Fruit fly (Drosophila melanogaster): ENCODE results near the gene Setd3.

Setd3 gene

DNA sequence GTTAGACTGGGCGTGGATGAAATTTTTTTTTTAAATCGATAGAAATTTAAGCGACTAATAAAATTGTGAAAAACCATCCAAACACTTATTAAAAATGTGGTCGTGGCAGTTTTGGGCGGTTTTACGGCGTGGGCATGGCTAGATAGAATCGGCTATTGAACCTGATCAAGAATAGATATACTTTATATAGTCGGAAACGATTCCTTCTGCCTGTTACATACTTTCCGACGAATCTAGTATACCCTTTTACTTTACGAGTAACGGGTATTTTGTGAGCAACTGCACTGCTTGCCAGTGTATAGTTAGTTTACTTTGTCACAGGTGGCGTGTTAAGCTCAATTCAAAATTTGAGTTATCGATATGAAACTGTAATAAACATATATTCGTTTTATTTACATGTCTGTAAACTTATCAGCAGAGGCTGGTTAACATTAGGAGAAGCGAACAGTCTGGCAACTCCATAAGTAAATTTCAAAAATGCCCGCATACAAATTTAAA lies 46.4 kb upstream of the Setd3 start (continued):
- TF ChIP-seq shn (GFP tag; optimal IDR thresholded peaks at IDR 0.05), result peak; percentile 23
- peak; percentile 70 for TF ChIP-seq CG12659 (GFP tag; optimal IDR thresholded peaks at IDR 0.05)
- TF ChIP-seq CG13123 (GFP tag; optimal IDR thresholded peaks at IDR 0.05), result no peak
- TF ChIP-seq CG32772 (GFP tag; IDR thresholded peaks at IDR 0.05), result peak; percentile 8; the same call in 1 of the 2 replicates
- peak; percentile 23 for TF ChIP-seq tio (GFP tag; optimal IDR thresholded peaks at IDR 0.05)
- TF ChIP-seq hkb (optimal IDR thresholded peaks at IDR 0.05), result no peak
- peak; percentile 74 for TF ChIP-seq hkb (GFP tag; IDR thresholded peaks at IDR 0.05)
- 0 out of 2 replicates have a peak, but pooled peaks have one; percentile 5 for TF ChIP-seq Rx (GFP tag; IDR thresholded peaks at IDR 0.05)
- TF ChIP-seq wdn (GFP tag; IDR thresholded peaks at IDR 0.05), result no peak
- no peak for TF ChIP-seq bigmax (GFP tag; optimal IDR thresholded peaks at IDR 0.05)
- peak; percentile 9 for TF ChIP-seq Asciz (GFP tag; optimal IDR thresholded peaks at IDR 0.05)
- peak; percentile 37 for TF ChIP-seq CG14441 (GFP tag; IDR thresholded peaks at IDR 0.05)
- 0 out of 2 replicates have a peak, but pooled peaks have one; percentile 42 for TF ChIP-seq ato (GFP tag; IDR thresholded peaks at IDR 0.05; ENCODE audit: partially characterized antibody)
- TF ChIP-seq Hr51 (GFP tag; optimal IDR thresholded peaks at IDR 0.05), result peak in 1 of 2 experiments; percentile 34
- TF ChIP-seq CG4360 (GFP tag; IDR thresholded peaks at IDR 0.05), result no peak
- no peak for TF ChIP-seq ewg (GFP tag; optimal IDR thresholded peaks at IDR 0.05)
- peak; percentile 34 for TF ChIP-seq CG17359 (tag; optimal IDR thresholded peaks at IDR 0.05)
- no peak for TF ChIP-seq Trl (optimal IDR thresholded peaks at IDR 0.05)
- TF ChIP-seq Trl (GFP tag; optimal IDR thresholded peaks at IDR 0.05), result peak; percentile 67
- peak; percentile 40 for TF ChIP-seq grau (tag; optimal IDR thresholded peaks at IDR 0.05)
- TF ChIP-seq CG2199 (GFP tag; IDR thresholded peaks at IDR 0.05), result no peak; the same call in 2 of the 3 replicates
- TF ChIP-seq Dip3 (GFP tag; optimal IDR thresholded peaks at IDR 0.05), result peak; percentile 20
- TF ChIP-seq slou (GFP tag; optimal IDR thresholded peaks at IDR 0.05), result peak; percentile 19
- TF ChIP-seq zfh2 (GFP tag; optimal IDR thresholded peaks at IDR 0.05), result peak; percentile 27
- peak; percentile 36 for TF ChIP-seq Sox102F (GFP tag; optimal IDR thresholded peaks at IDR 0.05)
- peak; percentile 44; the same call in 1 of the 2 replicates for TF ChIP-seq CG11247 (GFP tag; IDR thresholded peaks at IDR 0.05)
- 0 out of 2 replicates have a peak, but pooled peaks have one; percentile 7 for TF ChIP-seq CG43689 (GFP tag; IDR thresholded peaks at IDR 0.05)
- peak; percentile 71 for TF ChIP-seq CG9932 (GFP tag; IDR thresholded peaks at IDR 0.05)
- TF ChIP-seq pfk (GFP tag; optimal IDR thresholded peaks at IDR 0.05), result no peak
- peak; percentile 53 for TF ChIP-seq Atf6 (GFP tag; IDR thresholded peaks at IDR 0.05)
- TF ChIP-seq slp2 (GFP tag; optimal IDR thresholded peaks at IDR 0.05), result no peak
- TF ChIP-seq MESR4 (GFP tag; optimal IDR thresholded peaks at IDR 0.05), result peak; percentile 21
- peak; percentile 62 for TF ChIP-seq Camta (GFP tag; optimal IDR thresholded peaks at IDR 0.05)
- TF ChIP-seq Myb (GFP tag; optimal IDR thresholded peaks at IDR 0.05), result peak; percentile 79
- peak; percentile 39 for TF ChIP-seq CG13424 (tag; optimal IDR thresholded peaks at IDR 0.05)
- no peak for TF ChIP-seq ssp (GFP tag; IDR thresholded peaks at IDR 0.05)
- peak; percentile 80 for TF ChIP-seq pzg (GFP tag; optimal IDR thresholded peaks at IDR 0.05)
- TF ChIP-seq CG9437 (GFP tag; optimal IDR thresholded peaks at IDR 0.05), result peak; percentile 8
- TF ChIP-seq CG31441 (GFP tag; IDR thresholded peaks at IDR 0.05), result 0 out of 2 replicates have a peak, but pooled peaks have one; percentile 26
- peak; percentile 96 for TF ChIP-seq Ets65A (GFP tag)
- TF ChIP-seq CG8089 (GFP tag; optimal IDR thresholded peaks at IDR 0.05), result no peak
- no peak for TF ChIP-seq psq (GFP tag; optimal IDR thresholded peaks at IDR 0.05)
- no peak for TF ChIP-seq da (GFP tag; optimal IDR thresholded peaks at IDR 0.05)
- TF ChIP-seq trh (GFP tag; optimal IDR thresholded peaks at IDR 0.05), result peak; percentile 29
- peak; percentile 22 for TF ChIP-seq CG3163 (GFP tag; optimal IDR thresholded peaks at IDR 0.05)
- TF ChIP-seq CG10543 (GFP tag; optimal IDR thresholded peaks at IDR 0.05), result peak; percentile 21
- TF ChIP-seq Xrp1 (GFP tag; IDR thresholded peaks at IDR 0.05), result peak; percentile 55
- TF ChIP-seq Pdp1 (GFP tag; optimal IDR thresholded peaks at IDR 0.05), result peak; percentile 64 to 68
- TF ChIP-seq lab (GFP tag; optimal IDR thresholded peaks at IDR 0.05), result peak; percentile 48
- TF ChIP-seq ash1 (GFP tag; optimal IDR thresholded peaks at IDR 0.05), result no peak
- peak; percentile 96 for TF ChIP-seq Med (GFP tag)
